Worm (Caenorhabditis elegans) whole organism, L3 larva: ENCODE measurements around the gene nhr-163.

Experiments
- aly-2 ChIP-seq: fragments of 150-350 bp; optimal IDR thresholded peaks from 2 replicates; lab custom pipeline; 2014; ENCODE audit warnings: missing biosample characterization, missing genetic modification characterization
- ama-1 ChIP-seq: fragments of 150-350 bp; optimal IDR thresholded peaks from 2 replicates; lab custom pipeline; 2018
- ceh-28 ChIP-seq: fragments of 150-350 bp; optimal IDR thresholded peaks from 2 replicates; lab custom pipeline; 2014; ENCODE audit warnings: missing biosample characterization, missing genetic modification reagents, missing genetic modification characterization
- ceh-82 ChIP-seq: fragments of 150-350 bp; optimal IDR thresholded peaks from 2 replicates; lab custom pipeline; 2014; ENCODE audit warnings: missing biosample characterization, missing genetic modification characterization
- egl-27 ChIP-seq: sonication (generic microtip); optimal IDR thresholded peaks from 4 replicates; lab custom pipeline; 2017; ENCODE audit warnings: missing biosample characterization, missing genetic modification reagents, missing genetic modification characterization
- elt-3 ChIP-seq, 3 experiments: fragments of 150-350 bp in 1 of 3; sonication (generic microtip) in 2 of 3; optimal IDR thresholded peaks; 2 replicates in 2 of 3; 4 replicates in 1 of 3; lab custom pipeline; 2014 to 2017; ENCODE audit warnings: missing biosample characterization in 3 of 3, missing genetic modification characterization in 3 of 3
- fos-1 ChIP-seq: fragments of 150-350 bp; optimal IDR thresholded peaks from 2 replicates; lab custom pipeline; 2014; ENCODE audit warnings: missing biosample characterization, missing genetic modification characterization
- lin-15B ChIP-seq: fragments of 150-350 bp; optimal IDR thresholded peaks from 2 replicates; lab custom pipeline; 2014; ENCODE audit warnings: missing biosample characterization, missing genetic modification characterization
- nhr-12 ChIP-seq: fragments of 150-350 bp; optimal IDR thresholded peaks from 2 replicates; lab custom pipeline; 2014; ENCODE audit warnings: missing biosample characterization, missing genetic modification characterization
- nhr-28 ChIP-seq: fragments of 150-350 bp; optimal IDR thresholded peaks from 2 replicates; lab custom pipeline; 2014; ENCODE audit warnings: missing biosample characterization, missing genetic modification characterization
- nhr-76 ChIP-seq: fragments of 150-350 bp; sonication (generic microtip); optimal IDR thresholded peaks from 5 replicates; lab custom pipeline; 2014; ENCODE audit warnings: missing biosample characterization, missing genetic modification characterization
- skn-1 ChIP-seq: fragments of 150-350 bp; optimal IDR thresholded peaks from 2 replicates; lab custom pipeline; 2014; ENCODE audit warnings: missing biosample characterization, missing genetic modification characterization
- snpc-4 ChIP-seq: fragments of 150-350 bp; optimal IDR thresholded peaks from 2 replicates; lab custom pipeline; 2014; ENCODE audit warnings: missing biosample characterization, missing genetic modification characterization

- TF ChIP-seq skn-1 (tag; lab: Kevin White, UChicago), result no peak
- no peak for TF ChIP-seq snpc-4
- no peak for TF ChIP-seq elt-3 (tag; optimal IDR thresholded peaks at IDR 0.05; lab: Kevin White, UChicago)
- TF ChIP-seq nhr-12 (tag; lab: Kevin White, UChicago), result no peak
- no peak for TF ChIP-seq ceh-82
- no peak for TF ChIP-seq nhr-28 (tag; lab: Kevin White, UChicago)
- TF ChIP-seq nhr-76 (tag; lab: Kevin White, UChicago), result no peak
- no peak for TF ChIP-seq ama-1 (lab: Kevin White, UChicago)
- no peak for TF ChIP-seq lin-15B (tag; lab: Kevin White, UChicago)
- TF ChIP-seq ceh-28, result no peak
- TF ChIP-seq aly-2 (tag; lab: Kevin White, UChicago), result no peak
- no peak for TF ChIP-seq fos-1
- TF ChIP-seq egl-27 (tag; lab: Kevin White, UChicago), result no peak
Observed at ce11 chrV:7017059-7017458, 31.2 kb upstream of the nhr-163 start, which contains the start of gene srsx-32.
